Worm (Caenorhabditis elegans): Measurements from ENCODE around the gene npr-20.

- TF ChIP-seq klf-2 (GFP tag; conservative IDR thresholded peaks at IDR 0.05) (no peak), flt-1 (GFP tag; IDR thresholded peaks at IDR 0.05) (no peak), med-1 (GFP tag; optimal IDR thresholded peaks at IDR 0.05; ENCODE audit: insufficient read depth) (no peak)
These were observed 32.3 kb upstream of the npr-20 start for ce11 chrII:8897244-8897643.
